Worm (Caenorhabditis elegans): ENCODE data around the gene K09E4.3.
A peak's percentile ranks its signal among the peaks of the same experiment; 100 is the strongest.

K09E4.3 gene

DNA sequence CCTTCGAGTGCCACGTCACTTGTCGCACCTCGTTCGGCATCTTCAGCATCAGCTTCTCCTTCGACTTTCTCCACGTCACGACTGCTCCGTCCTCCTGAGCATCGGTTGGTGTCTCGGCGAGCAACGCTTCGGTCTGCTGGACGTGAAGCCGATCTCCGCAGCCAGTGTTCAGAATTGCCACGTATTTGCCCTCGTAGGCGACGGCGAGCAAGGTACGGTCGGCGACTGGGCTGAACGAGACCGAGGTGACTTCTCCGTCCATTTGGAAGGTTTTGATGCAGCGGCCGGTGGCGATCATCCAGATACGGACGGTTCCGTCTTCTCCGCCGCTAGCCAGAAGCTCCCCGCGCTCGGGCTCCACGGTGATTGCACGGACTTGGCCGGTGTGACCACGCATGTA lies 25.5 kb upstream of the K09E4.3 start:
- TF ChIP-seq ceh-90 (tag; optimal IDR thresholded peaks at IDR 0.05) (no peak), nhr-84 (tag; optimal IDR thresholded peaks at IDR 0.05) (no peak), zip-4 (GFP tag; optimal IDR thresholded peaks at IDR 0.05) (no peak), sptf-1 (tag; optimal IDR thresholded peaks at IDR 0.05) (no peak), Y116A8C.19 (tag; optimal IDR thresholded peaks at IDR 0.05; ENCODE audit: borderline replicate concordance) (no peak), pag-3 (tag; optimal IDR thresholded peaks at IDR 0.05; ENCODE audit: borderline replicate concordance, insufficient read depth) (no peak), mef-2 (tag; optimal IDR thresholded peaks at IDR 0.05) (no peak), nhr-237 (tag; optimal IDR thresholded peaks at IDR 0.05) (no peak), lir-3 (tag; optimal IDR thresholded peaks at IDR 0.05; ENCODE audit: poor library complexity) (no peak), skn-1 (tag; optimal IDR thresholded peaks at IDR 0.05) (no peak), fkh-10 (GFP tag; optimal IDR thresholded peaks at IDR 0.05) (no peak), vab-15 (tag; optimal IDR thresholded peaks at IDR 0.05) (no peak), fkh-8 (tag; optimal IDR thresholded peaks at IDR 0.05) (no peak), nhr-11 (tag; optimal IDR thresholded peaks at IDR 0.05) (no peak), zag-1 (tag; optimal IDR thresholded peaks at IDR 0.05) (no peak), mep-1 (tag; optimal IDR thresholded peaks at IDR 0.05) (no peak), lin-35 (GFP tag; optimal IDR thresholded peaks at IDR 0.05) (no peak), nhr-20 (tag; optimal IDR thresholded peaks at IDR 0.05) (no peak), unc-86 (tag; optimal IDR thresholded peaks at IDR 0.05) (no peak)

DNA sequence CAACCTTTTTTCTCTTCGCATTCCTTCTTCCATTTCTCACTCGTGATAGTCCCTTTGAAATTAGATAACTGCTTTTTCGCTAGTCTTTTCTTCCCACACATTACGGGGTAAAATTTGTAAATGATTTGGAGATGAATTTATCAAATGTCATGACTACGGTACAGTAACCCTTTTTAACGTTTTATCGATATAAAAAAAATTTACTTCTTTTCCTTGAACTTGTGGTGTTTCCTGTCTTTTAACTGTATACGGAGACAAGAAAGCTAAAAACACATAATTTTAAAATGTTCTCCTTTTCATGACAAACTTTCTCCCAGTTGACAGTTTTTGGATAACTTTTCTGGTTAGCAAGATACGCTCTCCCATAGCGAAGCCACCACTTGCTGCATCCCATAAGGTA lies 23.3 kb upstream of the K09E4.3 start, which contains the start of gene W03H9.1:
Gene W03H9.1, minus strand, starts transcription at position 101 of the 400 bp plus-strand sequence.
- TF ChIP-seq zag-1 (tag; optimal IDR thresholded peaks at IDR 0.05), result no peak
- TF ChIP-seq ceh-88 (GFP tag; IDR thresholded peaks at IDR 0.05), result no peak
- no peak for TF ChIP-seq C04F5.9 (tag; optimal IDR thresholded peaks at IDR 0.05)
- TF ChIP-seq lin-39 (tag; optimal IDR thresholded peaks at IDR 0.05), result no peak
- TF ChIP-seq unc-30 (tag; optimal IDR thresholded peaks at IDR 0.05), result no peak
- no peak for TF ChIP-seq nhr-20 (tag; optimal IDR thresholded peaks at IDR 0.05)
- no peak for TF ChIP-seq ets-5 (GFP tag; IDR thresholded peaks at IDR 0.05)
- no peak for TF ChIP-seq mdl-1 (tag; optimal IDR thresholded peaks at IDR 0.05)
- no peak for TF ChIP-seq ztf-4 (tag; optimal IDR thresholded peaks at IDR 0.05)
- no peak for TF ChIP-seq unc-130 (tag; optimal IDR thresholded peaks at IDR 0.05)
- TF ChIP-seq lin-13 (GFP tag; optimal IDR thresholded peaks at IDR 0.05), result no peak
- TF ChIP-seq unc-98 (GFP tag; IDR thresholded peaks at IDR 0.05), result no peak
- TF ChIP-seq unc-86 (tag; optimal IDR thresholded peaks at IDR 0.05), result no peak
- no peak for TF ChIP-seq hpl-2 (GFP tag; optimal IDR thresholded peaks at IDR 0.05)
- TF ChIP-seq mep-1 (tag; optimal IDR thresholded peaks at IDR 0.05), result no peak
- TF ChIP-seq ceh-82 (tag; optimal IDR thresholded peaks at IDR 0.05), result no peak
- TF ChIP-seq nhr-237 (tag; optimal IDR thresholded peaks at IDR 0.05), result no peak

DNA sequence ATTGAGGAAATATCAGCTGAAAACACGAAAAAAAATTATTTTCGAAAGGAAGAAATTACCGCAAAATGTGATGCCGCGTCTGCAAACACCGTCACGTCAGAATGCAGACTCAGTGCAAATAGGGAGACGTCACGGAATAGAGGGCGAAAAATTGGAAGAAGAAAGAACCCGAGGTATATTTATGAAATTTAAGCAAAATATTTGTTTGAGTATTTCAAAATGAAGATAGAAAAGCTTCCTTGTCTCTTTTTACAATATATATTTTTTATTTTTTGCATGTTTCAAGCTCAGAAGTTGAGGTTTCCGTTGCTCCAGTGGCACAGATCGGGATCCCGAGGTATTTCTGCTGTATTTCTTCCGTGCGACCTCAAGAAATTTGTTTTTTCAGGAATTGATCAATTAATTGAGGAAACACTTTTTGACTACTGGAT lies 17.1 kb upstream of the K09E4.3 start, which contains the start of gene W03H9.2:
Gene W03H9.2, minus strand, starts transcription at position 32 of the 431 bp plus-strand sequence.
- TF ChIP-seq nhr-76 (tag; optimal IDR thresholded peaks at IDR 0.05), result no peak
- TF ChIP-seq unc-62 (GFP tag; optimal IDR thresholded peaks at IDR 0.05), result no peak
- peak; percentile 81 for TF ChIP-seq snu-23 (GFP tag; optimal IDR thresholded peaks at IDR 0.05)
- no peak for TF ChIP-seq aha-1 (tag; optimal IDR thresholded peaks at IDR 0.05)
- peak in 2 of 6 experiments; percentile 12 to 20 for TF ChIP-seq elt-3 (tag; optimal IDR thresholded peaks at IDR 0.05)
- no peak for TF ChIP-seq grh-1 (GFP tag; IDR thresholded peaks at IDR 0.05)
- no peak for TF ChIP-seq nhr-84 (tag; optimal IDR thresholded peaks at IDR 0.05)
- TF ChIP-seq nhr-90 (tag; optimal IDR thresholded peaks at IDR 0.05; ENCODE audit: poor library complexity), result peak; percentile 84
- peak; percentile 97 for TF ChIP-seq F16B12.6 (tag; optimal IDR thresholded peaks at IDR 0.05)
- peak; percentile 63 for TF ChIP-seq aly-2 (tag; optimal IDR thresholded peaks at IDR 0.05)
- peak; percentile 73 for TF ChIP-seq unc-130 (tag; optimal IDR thresholded peaks at IDR 0.05)
- peak; percentile 65 for TF ChIP-seq sox-4 (tag; optimal IDR thresholded peaks at IDR 0.05)
- TF ChIP-seq pag-3 (tag; optimal IDR thresholded peaks at IDR 0.05; ENCODE audit: borderline replicate concordance, insufficient read depth), result no peak
- TF ChIP-seq mab-9 (GFP tag; IDR thresholded peaks at IDR 0.05), result no peak
- peak; percentile 65 for TF ChIP-seq irx-1 (tag; optimal IDR thresholded peaks at IDR 0.05)
- TF ChIP-seq lin-35 (GFP tag; optimal IDR thresholded peaks at IDR 0.05), result peak; percentile 66 to 88
- peak; percentile 87 for TF ChIP-seq lir-3 (tag; optimal IDR thresholded peaks at IDR 0.05; ENCODE audit: poor library complexity)
- peak; percentile 67; the same call in 1 of the 2 replicates for TF ChIP-seq ceh-88 (GFP tag; IDR thresholded peaks at IDR 0.05)
- TF ChIP-seq hlh-4 (tag; optimal IDR thresholded peaks at IDR 0.05), result peak; percentile 57
- TF ChIP-seq efl-3 (GFP tag; optimal IDR thresholded peaks at IDR 0.05), result no peak
- TF ChIP-seq nhr-12 (tag; optimal IDR thresholded peaks at IDR 0.05), result no peak
- TF ChIP-seq ceh-82 (tag; optimal IDR thresholded peaks at IDR 0.05), result peak; percentile 41 to 86 (median 76)
- no peak for TF ChIP-seq hpl-2 (GFP tag; optimal IDR thresholded peaks at IDR 0.05)
- TF ChIP-seq dpl-1 (GFP tag; optimal IDR thresholded peaks at IDR 0.05), result peak; percentile 66 to 84 (median 83)
- TF ChIP-seq jun-1 (tag; optimal IDR thresholded peaks at IDR 0.05), result no peak
- peak; percentile 79 for TF ChIP-seq C04F5.9 (tag; optimal IDR thresholded peaks at IDR 0.05)
- peak; percentile 73 for TF ChIP-seq isw-1 (GFP tag; IDR thresholded peaks at IDR 0.05)
- TF ChIP-seq ceh-90 (tag; optimal IDR thresholded peaks at IDR 0.05), result peak; percentile 66
